Worm (Caenorhabditis elegans) whole organism, L4 larva: ENCODE results near the gene F20G2.3.

Experiments used
- T20F7.1 ChIP-seq: fragments of 200-800 bp; sonication (Bioruptor generic); optimal IDR thresholded peaks from 2 replicates; lab custom pipeline; 2018; ENCODE audit warnings: mild to moderate bottlenecking, missing genetic modification characterization, missing compliant biosample characterization
- Y75B8A.6 ChIP-seq: fragments of 200-800 bp; sonication (Bioruptor generic); IDR thresholded peaks from 2 replicates; pipeline ENCODE4 v1.3.6; 2022; ENCODE audit warnings: missing genetic modification reagents, missing genetic modification characterization, missing compliant biosample characterization
- aha-1 ChIP-seq: fragments of 150-350 bp; peaks from one replicate; lab custom pipeline; 2014; ENCODE audit warnings: missing biosample characterization, missing genetic modification characterization
- ama-1 ChIP-seq: fragments of 150-350 bp; optimal IDR thresholded peaks from 2 replicates; lab custom pipeline; 2014; ENCODE audit warnings: inconsistent platforms, mixed read lengths
- ceh-44 ChIP-seq: fragments of 200-800 bp; sonication (Bioruptor generic); IDR thresholded peaks from 2 replicates; pipeline ENCODE4 v1.3.6; 2022; ENCODE audit warnings: missing genetic modification reagents, missing genetic modification characterization, missing compliant biosample characterization
- daf-16 ChIP-seq, 3 experiments: sonication (generic microtip); optimal IDR thresholded peaks; 2 replicates each; lab custom pipeline; 2016 to 2017; ENCODE audit warnings: missing genetic modification characterization in 3 of 3, missing genetic modification reagents in 3 of 3, mild to moderate bottlenecking in 2 of 3, missing compliant biosample characterization in 2 of 3, missing biosample characterization in 1 of 3, moderate library complexity in 1 of 3
- daf-19 ChIP-seq: fragments of 200-800 bp; sonication (Bioruptor generic); conservative IDR thresholded peaks from 2 replicates; pipeline ENCODE4 v1.3.6; 2022; ENCODE audit warnings: missing genetic modification characterization, missing compliant biosample characterization
- dmd-6 ChIP-seq: fragments of 200-800 bp; sonication (Bioruptor generic); IDR thresholded peaks from 2 replicates; pipeline ENCODE4 v1.3.6; 2022; ENCODE audit warnings: missing genetic modification reagents, missing genetic modification characterization, missing compliant biosample characterization
- dmd-8 ChIP-seq: fragments of 200-800 bp; sonication (Bioruptor generic); IDR thresholded peaks from 2 replicates; pipeline ENCODE4 v1.3.6; 2022; ENCODE audit warnings: missing genetic modification characterization, missing compliant biosample characterization
- dpl-1 ChIP-seq: fragments of 150-350 bp; optimal IDR thresholded peaks from 2 replicates; lab custom pipeline; 2014; ENCODE audit warnings: missing biosample characterization, missing genetic modification reagents, missing genetic modification characterization
- fos-1 ChIP-seq: fragments of 150-350 bp; optimal IDR thresholded peaks from 2 replicates; lab custom pipeline; 2014; ENCODE audit warnings: missing biosample characterization, missing genetic modification characterization
- hmg-1.1 ChIP-seq: fragments of 200-800 bp; sonication (Bioruptor generic); IDR thresholded peaks from 2 replicates; pipeline ENCODE4 v1.3.6; 2022; ENCODE audit warnings: missing genetic modification reagents, missing genetic modification characterization, missing compliant biosample characterization
- lim-7 ChIP-seq: fragments of 200-800 bp; sonication (Bioruptor generic); IDR thresholded peaks from 2 replicates; pipeline ENCODE4 v1.3.6; 2022; ENCODE audit warnings: missing genetic modification characterization, missing compliant biosample characterization
- lin-1 ChIP-seq: fragments of 200-800 bp; sonication (Bioruptor generic); IDR thresholded peaks from 2 replicates; pipeline ENCODE4 v1.3.6; 2022; ENCODE audit warnings: missing genetic modification reagents, missing genetic modification characterization, missing compliant biosample characterization
- lsy-2 ChIP-seq, 2 experiments: fragments of 150-350 bp in 1 of 2; sonication (generic microtip) in 1 of 2; optimal IDR thresholded peaks; 2 replicates each; lab custom pipeline; 2014 to 2017; ENCODE audit warnings: missing biosample characterization in 2 of 2, missing genetic modification characterization in 2 of 2
- madf-5 ChIP-seq, 2 experiments: fragments of 200-800 bp; sonication (Bioruptor generic); IDR thresholded peaks; 2 replicates each; pipeline ENCODE4 v1.3.6; 2022; ENCODE audit warnings: missing compliant biosample characterization in 2 of 2, missing genetic modification characterization in 2 of 2
- nhr-10 ChIP-seq: fragments of 150-350 bp; optimal IDR thresholded peaks from 2 replicates; lab custom pipeline; 2014; ENCODE audit warnings: missing biosample characterization, missing genetic modification characterization
- nhr-102 ChIP-seq: sonication (generic microtip); optimal IDR thresholded peaks from 2 replicates; lab custom pipeline; 2016; ENCODE audit warnings: mild to moderate bottlenecking, missing genetic modification characterization, moderate library complexity, missing compliant biosample characterization
- nhr-28 ChIP-seq: fragments of 150-350 bp; optimal IDR thresholded peaks from 2 replicates; lab custom pipeline; 2014; ENCODE audit warnings: missing biosample characterization, missing genetic modification characterization
- nhr-42 ChIP-seq: fragments of 200-800 bp; sonication (Bioruptor generic); IDR thresholded peaks from 2 replicates; pipeline ENCODE4 v1.3.6; 2022; ENCODE audit warnings: missing genetic modification characterization, missing compliant biosample characterization
- nhr-6 ChIP-seq: fragments of 150-350 bp; optimal IDR thresholded peaks from 2 replicates; lab custom pipeline; 2014; ENCODE audit warnings: missing biosample characterization, missing genetic modification characterization
- pqm-1 ChIP-seq: sonication (generic microtip); optimal IDR thresholded peaks from 2 replicates; lab custom pipeline; 2017; ENCODE audit warnings: missing biosample characterization, missing genetic modification characterization
- skn-1 ChIP-seq: fragments of 150-350 bp; optimal IDR thresholded peaks from 2 replicates; lab custom pipeline; 2014; ENCODE audit warnings: missing biosample characterization, missing genetic modification characterization
- snpc-1.2 ChIP-seq: fragments of 200-800 bp; sonication (Bioruptor generic); IDR thresholded peaks from 2 replicates; pipeline ENCODE4 v1.3.6; 2022; ENCODE audit warnings: missing genetic modification reagents, missing genetic modification characterization, missing compliant biosample characterization
- tra-1 ChIP-seq: fragments of 200-800 bp; sonication (Bioruptor generic); IDR thresholded peaks from 2 replicates; pipeline ENCODE4 v1.3.6; 2022; ENCODE audit warnings: missing genetic modification reagents, missing genetic modification characterization, missing compliant biosample characterization
- unc-62 ChIP-seq, 3 experiments: fragments of 150-350 bp in 1 of 3; sonication (generic microtip); optimal IDR thresholded peaks in 2 of 3; peaks in 1 of 3; 1 replicate in 1 of 3; 2 replicates in 2 of 3; lab custom pipeline; 2014 to 2017; ENCODE audit warnings: missing biosample characterization in 3 of 3, missing genetic modification characterization in 3 of 3, missing genetic modification reagents in 3 of 3, missing genotype in 1 of 3
- zag-1 ChIP-seq: fragments of 150-350 bp; optimal IDR thresholded peaks from 2 replicates; lab custom pipeline; 2014; ENCODE audit warnings: missing biosample characterization, missing genetic modification characterization
- ztf-11 ChIP-seq: fragments of 150-350 bp; optimal IDR thresholded peaks from 2 replicates; lab custom pipeline; 2014; ENCODE audit warnings: missing biosample characterization, missing genetic modification characterization

The F20G2.3 gene

ce11 chrV:13782190-13782589 is 13.9 kb upstream of the F20G2.3 start, which contains the start of gene decr-1.1 (continued):
- TF ChIP-seq T20F7.1: peak; percentile 28
- peak; percentile 19 for TF ChIP-seq nhr-10 (tag; lab: Kevin White, UChicago)
- no peak for TF ChIP-seq nhr-42
- TF ChIP-seq dmd-8: no peak
- TF ChIP-seq tra-1 (GFP tag; lab: Robert Waterston, UW): no peak
- TF ChIP-seq, all 104 proteins: peak for 11

- TF ChIP-seq unc-62 (GFP tag; optimal IDR thresholded peaks at IDR 0.05 in 1 of 2; lab: Kevin White, UChicago) (peak in 1 of 2 experiments; percentile 97), unc-62 (tag; optimal IDR thresholded peaks at IDR 0.05; lab: Kevin White, UChicago) (no peak), dmd-8 (no peak)
- TF ChIP-seq, all 104 proteins: peak for 1
Observed at ce11 chrV:13780902-13781301, 12.6 kb upstream of the F20G2.3 start.

ce11 chrV:13777857-13778256 is 9.6 kb upstream of the F20G2.3 start, which contains the start of gene F53C11.9:
TSS of gene F53C11.9 (plus strand) at chrV:13778015.
- TF ChIP-seq unc-62 (GFP tag; optimal IDR thresholded peaks at IDR 0.05 in 1 of 2; lab: Kevin White, UChicago) (peak in 1 of 2 experiments; percentile 85), unc-62 (tag; optimal IDR thresholded peaks at IDR 0.05; lab: Kevin White, UChicago) (no peak), skn-1 (tag; lab: Kevin White, UChicago) (no peak), daf-16 (GFP tag; optimal IDR thresholded peaks at IDR 0.05; lab: Kevin White, UChicago) (peak in 1 of 2 experiments; percentile 70), daf-16 (tag; optimal IDR thresholded peaks at IDR 0.05; lab: Kevin White, UChicago) (no peak)

ce11 chrV:13775529-13775928 is 7.2 kb upstream of the F20G2.3 start, which contains the start of gene F53C11.1:
TSS of gene F53C11.1 (plus strand) at chrV:13775796.
- TF ChIP-seq unc-62 (GFP tag; optimal IDR thresholded peaks at IDR 0.05 in 1 of 2; lab: Kevin White, UChicago) (peak in 1 of 2 experiments; percentile 19), unc-62 (tag; optimal IDR thresholded peaks at IDR 0.05; lab: Kevin White, UChicago) (no peak), Y75B8A.6 (GFP tag; lab: Robert Waterston, UW) (no peak), pqm-1 (peak; percentile 7), nhr-28 (tag; lab: Kevin White, UChicago) (peak; percentile 19), ztf-11 (tag; lab: Kevin White, UChicago) (no peak), lsy-2 (tag; optimal IDR thresholded peaks at IDR 0.05; lab: Kevin White, UChicago) (no peak), snpc-1.2 (GFP tag; lab: Robert Waterston, UW) (no peak), aha-1 (peak; percentile 77), dmd-6 (GFP tag; lab: Robert Waterston, UW) (peak; percentile 34; the same call in 1 of the 2 replicates), ceh-44 (GFP tag; lab: Robert Waterston, UW) (no peak), nhr-6 (tag; lab: Kevin White, UChicago) (no peak), ama-1 (no peak), lim-7 (GFP tag; lab: Robert Waterston, UW) (no peak), daf-19 (GFP tag; lab: Robert Waterston, UW) (no peak), dpl-1 (GFP tag; lab: Kevin White, UChicago) (no peak), zag-1 (tag; lab: Kevin White, UChicago) (no peak)

- TF ChIP-seq nhr-102 (tag; lab: Kevin White, UChicago) (no peak), nhr-28 (tag; lab: Kevin White, UChicago) (peak; percentile 49), T20F7.1 (no peak), lin-1 (no peak), Y75B8A.6 (GFP tag; lab: Robert Waterston, UW) (no peak)
Observed at ce11 chrV:13771209-13771608, 2.9 kb upstream of the F20G2.3 start, which contains the start of gene F20G2.5. TSS of gene F20G2.5 (plus strand) at chrV:13771509.

ce11 chrV:13768941-13769436 is 701 bp upstream of the F20G2.3 start, which contains the start of gene nas-24:
TSS of gene nas-24 (plus strand) at chrV:13769386.
- no peak for TF ChIP-seq fos-1
- no peak for TF ChIP-seq hmg-1.1 (GFP tag; lab: Robert Waterston, UW)
- peak; percentile 21 for TF ChIP-seq pqm-1
- peak in 1 of 2 experiments; percentile 20 for TF ChIP-seq unc-62 (GFP tag; optimal IDR thresholded peaks at IDR 0.05 in 1 of 2; lab: Kevin White, UChicago)
- TF ChIP-seq unc-62 (tag; optimal IDR thresholded peaks at IDR 0.05; lab: Kevin White, UChicago): no peak
- TF ChIP-seq daf-19 (GFP tag; lab: Robert Waterston, UW): no peak
- TF ChIP-seq nhr-28 (tag; lab: Kevin White, UChicago): peak; percentile 83
- TF ChIP-seq madf-5 (GFP tag; IDR thresholded peaks at IDR 0.05; lab: Robert Waterston, UW): no peak
